Fruit fly (Drosophila melanogaster) whole organism, embryonic: Measurements from ENCODE around the gene ash1.

Experiments used
- CG12391 ChIP-seq: fragments of 200-800 bp; sonication (Bioruptor generic); optimal IDR thresholded peaks from 3 replicates; lab custom pipeline; 2018; ENCODE audit warnings: missing biosample characterization, mild to moderate bottlenecking, missing genetic modification characterization, moderate library complexity
- CG15269 ChIP-seq: fragments of 200-800 bp; sonication (Bioruptor generic); optimal IDR thresholded peaks from 2 replicates; lab custom pipeline; 2018; ENCODE audit warnings: missing biosample characterization, mild to moderate bottlenecking, missing genetic modification characterization, moderate library complexity
- CG18262 ChIP-seq: fragments of 200-800 bp; optimal IDR thresholded peaks from 3 replicates; lab custom pipeline; 2019; ENCODE audit warnings: missing biosample characterization, mild to moderate bottlenecking, missing genetic modification characterization, moderate library complexity
- CG6272 ChIP-seq: fragments of 200-800 bp; sonication (Bioruptor generic); IDR thresholded peaks from 2 replicates; pipeline ENCODE4 v1.3.6; 2022; ENCODE audit warnings: missing biosample characterization, missing genetic modification characterization
- CG7839 ChIP-seq: fragments of 200-800 bp; sonication (Bioruptor generic); optimal IDR thresholded peaks from 3 replicates; lab custom pipeline; 2018; ENCODE audit warnings: missing biosample characterization, mild to moderate bottlenecking, missing genetic modification characterization, moderate library complexity
- CkIIα-i1 ChIP-seq: fragments of 200-800 bp; sonication (Bioruptor generic); IDR thresholded peaks from 2 replicates; pipeline ENCODE4 v1.3.6; 2022; ENCODE audit warnings: missing biosample characterization, missing genetic modification characterization
- Hsf ChIP-seq: fragments of 200-800 bp; sonication (Bioruptor generic); optimal IDR thresholded peaks from 3 replicates; lab custom pipeline; 2016; ENCODE audit warnings: missing biosample characterization, missing genetic modification characterization
- scrt ChIP-seq: fragments of 200-800 bp; sonication (Bioruptor generic); optimal IDR thresholded peaks from 2 replicates; lab custom pipeline; 2018; ENCODE audit warnings: missing biosample characterization, mild to moderate bottlenecking, missing genetic modification characterization, moderate library complexity

dm6 chr3L:19559171-19559570, 39.4 kb downstream of the ash1 start:
- no peak for TF ChIP-seq CG15269
- TF ChIP-seq CkIIα-i1 (GFP tag; lab: Robert Waterston, UW): no peak
- TF ChIP-seq CG12391 (tag; lab: Kevin White, UChicago): no peak
- no peak for TF ChIP-seq scrt (GFP tag; lab: Kevin White, UChicago)
- TF ChIP-seq Hsf (GFP tag; lab: Kevin White, UChicago): no peak
- TF ChIP-seq CG18262: no peak
- TF ChIP-seq CG7839 (tag; lab: Kevin White, UChicago): no peak
- TF ChIP-seq CG6272 (GFP tag; lab: Robert Waterston, UW): no peak
